Fruit fly (Drosophila melanogaster): Measurements from ENCODE around the gene Orco.
A peak's percentile ranks its signal among the peaks of the same experiment; 100 is the strongest.

Gene Orco

DNA sequence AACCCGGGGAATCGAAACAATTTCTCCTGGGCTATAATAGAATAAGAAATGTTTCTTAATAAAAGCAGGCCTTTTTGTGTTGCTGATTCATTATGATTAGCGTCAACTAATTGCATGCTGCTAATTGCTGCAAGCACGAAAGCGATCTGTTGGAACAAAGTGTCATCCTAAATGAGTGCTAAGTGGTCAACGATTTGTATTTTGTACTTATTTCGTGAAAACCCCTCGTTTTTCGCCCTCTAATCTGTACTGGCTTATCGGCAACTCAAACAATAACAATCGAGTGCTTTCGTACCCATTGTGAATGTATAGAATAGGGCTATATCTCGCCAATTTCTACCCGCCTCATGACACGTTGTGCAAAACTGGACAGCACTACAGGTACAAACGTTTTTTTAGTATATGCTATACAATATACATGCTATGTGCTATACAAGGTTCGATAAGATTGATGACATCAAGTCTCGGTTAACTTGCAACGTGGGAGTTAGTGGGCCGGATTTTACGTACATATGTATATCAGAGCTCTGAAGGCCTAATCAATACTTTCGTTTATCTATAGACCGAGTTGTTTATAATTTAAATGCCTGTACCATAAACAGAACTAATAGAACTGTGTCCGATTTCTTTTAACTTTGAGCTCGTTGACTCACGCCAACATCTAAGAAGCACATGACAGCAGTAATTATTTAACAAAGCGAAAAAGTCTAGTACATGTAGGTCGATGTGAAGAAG is 47.5 kb downstream of the Orco start:
- no peak for TF ChIP-seq pan (optimal IDR thresholded peaks at IDR 0.05)
- peak; percentile 7 for TF ChIP-seq h (GFP tag; optimal IDR thresholded peaks at IDR 0.05)
- no peak for TF ChIP-seq Rel (GFP tag; optimal IDR thresholded peaks at IDR 0.05)
- peak; percentile 86 for TF ChIP-seq Rel (tag; optimal IDR thresholded peaks at IDR 0.05)
- no peak for TF ChIP-seq CrebA (GFP tag; optimal IDR thresholded peaks at IDR 0.05; ENCODE audit: borderline replicate concordance)
- no peak for TF ChIP-seq Vsx2 (GFP tag; optimal IDR thresholded peaks at IDR 0.05; ENCODE audit: partially characterized antibody)
- no peak for TF ChIP-seq jim (GFP tag; optimal IDR thresholded peaks at IDR 0.05)
- TF ChIP-seq OdsH (GFP tag; optimal IDR thresholded peaks at IDR 0.05) = peak; percentile 13
- no peak for TF ChIP-seq GATAd (GFP tag; optimal IDR thresholded peaks at IDR 0.05)
- TF ChIP-seq rgr (GFP tag; optimal IDR thresholded peaks at IDR 0.05) = peak; percentile 22
- TF ChIP-seq CG32264 (GFP tag; optimal IDR thresholded peaks at IDR 0.05) = no peak
- TF ChIP-seq Hr78 (GFP tag; optimal IDR thresholded peaks at IDR 0.05) = no peak
- no peak for TF ChIP-seq tai (GFP tag; optimal IDR thresholded peaks at IDR 0.05)
- no peak for TF ChIP-seq psq (GFP tag; optimal IDR thresholded peaks at IDR 0.05)
- TF ChIP-seq Hr83 (GFP tag; optimal IDR thresholded peaks at IDR 0.05; ENCODE audit: poor library complexity, severe bottlenecking) = no peak
- no peak for TF ChIP-seq HLH106 (tag; optimal IDR thresholded peaks at IDR 0.05)
- TF ChIP-seq ey (GFP tag; optimal IDR thresholded peaks at IDR 0.05) = no peak
- TF ChIP-seq usp (GFP tag; optimal IDR thresholded peaks at IDR 0.05) = no peak
- TF ChIP-seq Mio (GFP tag; optimal IDR thresholded peaks at IDR 0.05) = no peak
- TF ChIP-seq fru (GFP tag; optimal IDR thresholded peaks at IDR 0.05) = no peak
- peak; percentile 10 for TF ChIP-seq Sp1 (GFP tag; optimal IDR thresholded peaks at IDR 0.05)

- peak; percentile 73 for TF ChIP-seq Vsx2 (GFP tag; optimal IDR thresholded peaks at IDR 0.05; ENCODE audit: partially characterized antibody)
- TF ChIP-seq CrebA (GFP tag; optimal IDR thresholded peaks at IDR 0.05; ENCODE audit: borderline replicate concordance) = no peak
- no peak for TF ChIP-seq Myc (optimal IDR thresholded peaks at IDR 0.05)
- peak; percentile 12 for TF ChIP-seq psq (GFP tag; optimal IDR thresholded peaks at IDR 0.05)
- TF ChIP-seq rgr (GFP tag; optimal IDR thresholded peaks at IDR 0.05) = peak; percentile 20
- peak; percentile 73 for TF ChIP-seq Dif (GFP tag; optimal IDR thresholded peaks at IDR 0.05; ENCODE audit: partially characterized antibody)
Observed at dm6 chr3R:5363412-5363811, 48.8 kb downstream of the Orco start.

dm6 chr3R:5361681-5362319 is 50.4 kb downstream of the Orco start:
- TF ChIP-seq dl (GFP tag; optimal IDR thresholded peaks at IDR 0.05; ENCODE audit: insufficient read depth in 1 of 2, partially characterized antibody in 2 of 2) (no peak), Sp1 (GFP tag; optimal IDR thresholded peaks at IDR 0.05) (peak; percentile 86), CG32264 (GFP tag; optimal IDR thresholded peaks at IDR 0.05) (peak; percentile 93), psq (GFP tag; optimal IDR thresholded peaks at IDR 0.05) (peak; percentile 86), GATAd (GFP tag; optimal IDR thresholded peaks at IDR 0.05) (no peak), Rel (GFP tag; optimal IDR thresholded peaks at IDR 0.05) (peak; percentile 39), Rel (tag; optimal IDR thresholded peaks at IDR 0.05) (peak; percentile 23), woc (GFP tag; optimal IDR thresholded peaks at IDR 0.05) (peak; percentile 94), Hr78 (GFP tag; optimal IDR thresholded peaks at IDR 0.05) (no peak), pan (optimal IDR thresholded peaks at IDR 0.05) (no peak), Myc (optimal IDR thresholded peaks at IDR 0.05) (no peak), Hnf4 (GFP tag; optimal IDR thresholded peaks at IDR 0.05) (peak; percentile 96), CG9705 (GFP tag; optimal IDR thresholded peaks at IDR 0.05) (peak; percentile 43), tai (GFP tag; optimal IDR thresholded peaks at IDR 0.05) (no peak), Dfd (GFP tag; optimal IDR thresholded peaks at IDR 0.05) (no peak), OdsH (GFP tag; optimal IDR thresholded peaks at IDR 0.05) (peak; percentile 96), Abd-B (GFP tag; optimal IDR thresholded peaks at IDR 0.05) (no peak), h (GFP tag; optimal IDR thresholded peaks at IDR 0.05) (peak; percentile 97), sv (GFP tag; optimal IDR thresholded peaks at IDR 0.05) (peak; percentile 69), jim (GFP tag; optimal IDR thresholded peaks at IDR 0.05) (no peak), fru (GFP tag; optimal IDR thresholded peaks at IDR 0.05) (peak; percentile 94), HLH106 (tag; optimal IDR thresholded peaks at IDR 0.05) (peak; percentile 88), Hr83 (GFP tag; optimal IDR thresholded peaks at IDR 0.05; ENCODE audit: poor library complexity, severe bottlenecking) (no peak), foxo (GFP tag; optimal IDR thresholded peaks at IDR 0.05) (peak; percentile 45 to 96), CrebA (GFP tag; optimal IDR thresholded peaks at IDR 0.05; ENCODE audit: borderline replicate concordance) (no peak), usp (GFP tag; optimal IDR thresholded peaks at IDR 0.05) (no peak), dsf (GFP tag; optimal IDR thresholded peaks at IDR 0.05; ENCODE audit: borderline replicate concordance) (peak; percentile 8), ey (GFP tag; optimal IDR thresholded peaks at IDR 0.05) (peak; percentile 96), brk (GFP tag; optimal IDR thresholded peaks at IDR 0.05) (no peak), sage (GFP tag; optimal IDR thresholded peaks at IDR 0.05) (peak; percentile 88), Vsx2 (GFP tag; optimal IDR thresholded peaks at IDR 0.05; ENCODE audit: partially characterized antibody) (no peak), lola (GFP tag; optimal IDR thresholded peaks at IDR 0.05) (no peak), rgr (GFP tag; optimal IDR thresholded peaks at IDR 0.05) (peak; percentile 95), dmrt93B (GFP tag; optimal IDR thresholded peaks at IDR 0.05) (no peak), Mio (GFP tag; optimal IDR thresholded peaks at IDR 0.05) (peak; percentile 66), N (GFP tag; optimal IDR thresholded peaks at IDR 0.05) (no peak), br (GFP tag; optimal IDR thresholded peaks at IDR 0.05) (peak; percentile 96), Jra (GFP tag; optimal IDR thresholded peaks at IDR 0.05) (peak; percentile 83), Dif (GFP tag; optimal IDR thresholded peaks at IDR 0.05; ENCODE audit: partially characterized antibody) (no peak)

Measured in whole organism, wandering third instar larva.